Worm (Caenorhabditis elegans) whole organism, young adult: ENCODE data around the gene puf-11.

Experiments
- madf-6 ChIP-seq: fragments of 200-800 bp; sonication (Bioruptor generic); IDR thresholded peaks from 2 replicates; pipeline ENCODE4 v1.3.6; 2022; ENCODE audit warnings: missing genetic modification reagents, missing genetic modification characterization, missing compliant biosample characterization
- unc-62 ChIP-seq: fragments of 150-350 bp; optimal IDR thresholded peaks from 2 replicates; lab custom pipeline; 2014; ENCODE audit warnings: missing biosample characterization, missing genetic modification reagents, missing genetic modification characterization

DNA sequence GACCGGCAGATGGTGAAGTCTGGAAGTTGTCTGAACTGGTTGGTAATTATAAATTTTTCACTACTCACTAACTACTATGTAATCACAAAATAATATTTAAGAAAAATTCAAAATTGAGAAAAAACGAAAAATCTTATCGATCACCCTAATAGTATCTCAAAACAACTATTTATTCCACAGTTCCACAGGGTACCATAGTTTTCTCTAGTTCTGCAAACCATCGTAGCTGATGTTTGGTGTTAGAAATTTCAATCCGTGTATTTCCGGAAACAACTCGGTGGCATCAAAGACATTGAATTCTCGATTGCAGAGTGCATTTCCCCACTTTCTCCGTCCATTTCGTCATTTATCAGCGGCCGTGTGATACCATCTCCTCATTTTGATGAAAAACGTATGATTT is 20.2 kb downstream of the puf-11 start, which contains the start of gene Y73B6BL.31:
- no peak for TF ChIP-seq madf-6 (GFP tag; lab: Robert Waterston, UW)
- TF ChIP-seq unc-62: no peak
